Worm (Caenorhabditis elegans) whole organism, L1 larva: ENCODE measurements around the gene srz-91.
"Not testable (repeated sequence)": the region's sequence is repeated elsewhere in the genome, so short reads cannot be mapped to it uniquely, and the experiment has no call there.

ENCODE experiments used
- C16A3.4 ChIP-seq: fragments of 150-350 bp; optimal IDR thresholded peaks from 2 replicates; lab custom pipeline; 2014; ENCODE audit warnings: missing biosample characterization, missing genetic modification characterization
- C34B4.2 ChIP-seq: sonication (generic microtip); optimal IDR thresholded peaks from 2 replicates; lab custom pipeline; 2017; ENCODE audit warnings: mild to moderate bottlenecking, missing genetic modification characterization, missing compliant biosample characterization
- Y116A8C.19 ChIP-seq: sonication (generic microtip); optimal IDR thresholded peaks from 2 replicates; lab custom pipeline; 2016; ENCODE audit warnings: missing compliant biosample characterization, missing genetic modification characterization, borderline replicate concordance
- ama-1 ChIP-seq: fragments of 150-350 bp; optimal IDR thresholded peaks from 2 replicates; lab custom pipeline; 2014
- ceh-82 ChIP-seq, 3 experiments: fragments of 150-350 bp in 1 of 3; sonication (generic microtip) in 2 of 3; optimal IDR thresholded peaks; 2 replicates each; lab custom pipeline; 2014 to 2017; ENCODE audit warnings: missing biosample characterization in 3 of 3, missing genetic modification characterization in 3 of 3
- ces-1 ChIP-seq: fragments of 150-350 bp; optimal IDR thresholded peaks from 2 replicates; lab custom pipeline; 2014; ENCODE audit warnings: missing biosample characterization, missing genetic modification reagents, missing genetic modification characterization
- efl-1 ChIP-seq, 4 experiments: fragments of 150-350 bp; optimal IDR thresholded peaks in 3 of 4; peaks in 1 of 4; 1 replicate in 1 of 4; 2 replicates in 3 of 4; lab custom pipeline; 2014; ENCODE audit warnings: missing biosample characterization in 2 of 4, missing genetic modification characterization in 2 of 4, missing genetic modification reagents in 2 of 4
- elt-2 ChIP-seq: sonication (generic microtip); optimal IDR thresholded peaks from 2 replicates; lab custom pipeline; 2016; ENCODE audit warnings: missing genetic modification characterization, mild to moderate bottlenecking, inconsistent platforms, missing compliant biosample characterization, missing genetic modification reagents
- elt-3 ChIP-seq, 6 experiments: fragments of 150-350 bp in 1 of 6; sonication (generic microtip); optimal IDR thresholded peaks; 2 replicates each; lab custom pipeline; 2017 to 2018; ENCODE audit warnings: missing biosample characterization in 6 of 6, missing genetic modification characterization in 6 of 6, inconsistent platforms in 1 of 6
- hlh-17 ChIP-seq: fragments of 200-800 bp; sonication (Bioruptor generic); optimal IDR thresholded peaks from 2 replicates; lab custom pipeline; 2018; ENCODE audit warnings: missing genetic modification characterization, mild to moderate bottlenecking, missing compliant biosample characterization, moderate library complexity, borderline replicate concordance
- hpl-2 ChIP-seq: fragments of 150-350 bp; optimal IDR thresholded peaks from 2 replicates; lab custom pipeline; 2014; ENCODE audit warnings: missing biosample characterization, missing genetic modification reagents, missing genetic modification characterization
- irx-1 ChIP-seq: sonication (generic microtip); optimal IDR thresholded peaks from 2 replicates; lab custom pipeline; 2016; ENCODE audit warnings: missing genetic modification characterization, missing compliant biosample characterization
- lin-13 ChIP-seq: fragments of 150-350 bp; optimal IDR thresholded peaks from 2 replicates; lab custom pipeline; 2014; ENCODE audit warnings: missing biosample characterization, missing genetic modification reagents, missing genetic modification characterization
- lin-39 ChIP-seq: fragments of 150-350 bp; optimal IDR thresholded peaks from 2 replicates; lab custom pipeline; 2014; ENCODE audit warnings: missing biosample characterization, missing genetic modification reagents, missing genetic modification characterization
- mdl-1 ChIP-seq, 2 experiments: fragments of 150-350 bp; optimal IDR thresholded peaks; 2 replicates each; lab custom pipeline; 2014 to 2017; ENCODE audit warnings: missing biosample characterization in 2 of 2, missing genetic modification characterization in 2 of 2, inconsistent platforms in 1 of 2
- mef-2 ChIP-seq: fragments of 150-350 bp; optimal IDR thresholded peaks from 2 replicates; lab custom pipeline; 2014; ENCODE audit warnings: missing biosample characterization, missing genetic modification characterization
- nhr-237 ChIP-seq: fragments of 150-350 bp; optimal IDR thresholded peaks from 2 replicates; lab custom pipeline; 2014; ENCODE audit warnings: missing biosample characterization, missing genetic modification characterization
- nhr-47 ChIP-seq: sonication (generic microtip); optimal IDR thresholded peaks from 2 replicates; lab custom pipeline; 2016; ENCODE audit warnings: mild to moderate bottlenecking, missing genetic modification characterization, moderate library complexity, missing compliant biosample characterization
- nhr-85 ChIP-seq: sonication (generic microtip); peaks from one replicate; lab custom pipeline; 2016; ENCODE audit warnings: missing genetic modification characterization, inconsistent platforms, missing compliant biosample characterization
- nhr-90 ChIP-seq: sonication (generic microtip); optimal IDR thresholded peaks from 2 replicates; lab custom pipeline; 2016; ENCODE audit warnings: mild to moderate bottlenecking, missing genetic modification characterization, missing compliant biosample characterization; ENCODE audit not compliant: poor library complexity
- pag-3 ChIP-seq: sonication (generic microtip); optimal IDR thresholded peaks from 2 replicates; lab custom pipeline; 2017; ENCODE audit warnings: missing genetic modification characterization, mild to moderate bottlenecking, missing compliant biosample characterization, antibody characterized with exemption, borderline replicate concordance; ENCODE audit not compliant: insufficient read depth
- snpc-4 ChIP-seq: fragments of 150-350 bp; optimal IDR thresholded peaks from 2 replicates; lab custom pipeline; 2014; ENCODE audit warnings: missing biosample characterization, missing genetic modification characterization
- sup-37 ChIP-seq: fragments of 200-800 bp; sonication (Bioruptor generic); optimal IDR thresholded peaks from 2 replicates; lab custom pipeline; 2018; ENCODE audit warnings: mild to moderate bottlenecking, missing genetic modification characterization, missing compliant biosample characterization
- zag-1 ChIP-seq: fragments of 150-350 bp; optimal IDR thresholded peaks from 2 replicates; lab custom pipeline; 2014; ENCODE audit warnings: missing biosample characterization, missing genetic modification characterization
- ztf-11 ChIP-seq, 2 experiments: sonication (generic microtip); optimal IDR thresholded peaks; 2 replicates each; lab custom pipeline; 2016 to 2017; ENCODE audit warnings: missing genetic modification characterization in 2 of 2, missing biosample characterization in 1 of 2, missing compliant biosample characterization in 1 of 2
- ztf-4 ChIP-seq: fragments of 150-350 bp; optimal IDR thresholded peaks from 2 replicates; lab custom pipeline; 2014; ENCODE audit warnings: missing biosample characterization, missing genetic modification characterization

The srz-91 gene

ce11 chrV:17565903-17566302 lies 42.0 kb upstream of the srz-91 start, which contains the start of gene fbxa-171:
Gene fbxa-171, minus strand, starts transcription at chrV:17566003.
- TF ChIP-seq mdl-1 (tag; optimal IDR thresholded peaks at IDR 0.05; lab: Kevin White, UChicago): no peak
- no peak for TF ChIP-seq efl-1 (optimal IDR thresholded peaks at IDR 0.05; lab: Kevin White, UChicago)
- TF ChIP-seq efl-1 (GFP tag; optimal IDR thresholded peaks at IDR 0.05 in 1 of 2; lab: Kevin White, UChicago): peak in 1 of 2 experiments; percentile 7

ce11 chrV:17566850-17567249 lies 41.0 kb upstream of the srz-91 start, which contains the start of gene C38D9.2:
Gene C38D9.2, plus strand, starts transcription at chrV:17567150.
- TF ChIP-seq nhr-90 (tag; lab: Kevin White, UChicago): no peak
- no peak for TF ChIP-seq hpl-2 (GFP tag; lab: Kevin White, UChicago)
- TF ChIP-seq ceh-82 (tag; optimal IDR thresholded peaks at IDR 0.05; lab: Kevin White, UChicago): no peak

- TF ChIP-seq C16A3.4 (tag; lab: Kevin White, UChicago) (no peak), efl-1 (optimal IDR thresholded peaks at IDR 0.05; lab: Kevin White, UChicago) (no peak), efl-1 (GFP tag; optimal IDR thresholded peaks at IDR 0.05 in 1 of 2; lab: Kevin White, UChicago) (peak in 1 of 2 experiments; percentile 63)
Observed at ce11 chrV:17580017-17580416, 27.9 kb upstream of the srz-91 start.

- not testable (repeated sequence) for TF ChIP-seq ama-1; Y116A8C.19 (tag; lab: Kevin White, UChicago); lin-13 (GFP tag; lab: Kevin White, UChicago)
Observed at ce11 chrV:17584352-17584843, 23.5 kb upstream of the srz-91 start, which contains the start of gene fbxa-133. Gene fbxa-133, plus strand, starts transcription at chrV:17584793.

- TF ChIP-seq nhr-237 (tag; lab: Kevin White, UChicago) (no peak), nhr-85 (no peak), nhr-47 (no peak), zag-1 (no peak), hlh-17 (GFP tag; lab: Kevin White, UChicago) (no peak), ztf-11 (tag; optimal IDR thresholded peaks at IDR 0.05; lab: Kevin White, UChicago) (no peak), mef-2 (no peak), lin-39 (tag; lab: Kevin White, UChicago) (no peak), pag-3 (tag; lab: Kevin White, UChicago) (no peak), C34B4.2 (tag; lab: Kevin White, UChicago) (no peak), elt-3 (tag; optimal IDR thresholded peaks at IDR 0.05; lab: Kevin White, UChicago) (no peak), ztf-4 (tag; lab: Kevin White, UChicago) (no peak)
Observed at ce11 chrV:17595691-17596090, 12.2 kb upstream of the srz-91 start.

- TF ChIP-seq elt-2 (tag; lab: Kevin White, UChicago) (peak; percentile 52), irx-1 (tag; lab: Kevin White, UChicago) (no peak), sup-37 (GFP tag; lab: Kevin White, UChicago) (no peak)
Observed at ce11 chrV:17598810-17599209, 9.1 kb upstream of the srz-91 start, which contains the start of gene Y6G8.2. Gene Y6G8.2, minus strand, starts transcription at chrV:17598956.

- no peak for TF ChIP-seq ces-1
- no peak for TF ChIP-seq Y116A8C.19 (tag; lab: Kevin White, UChicago)
- TF ChIP-seq pag-3 (tag; lab: Kevin White, UChicago): no peak
- no peak for TF ChIP-seq elt-3 (tag; optimal IDR thresholded peaks at IDR 0.05; lab: Kevin White, UChicago)
- no peak for TF ChIP-seq snpc-4 (tag; lab: Kevin White, UChicago)
Observed at ce11 chrV:17601520-17601919, 6.4 kb upstream of the srz-91 start, which contains the start of gene ztf-25. Gene ztf-25, plus strand, starts transcription at chrV:17601820.
